Fruit fly (Drosophila melanogaster): ENCODE results near the gene RabX6.
A peak's percentile ranks its signal among the peaks of the same experiment; 100 is the strongest.

RabX6 gene

dm6 chr3L:690031-690686, at the start of gene RabX6, which contains the start of gene CG32483:
RabX6 (plus strand) TSS chr3L:690517.
CG32483 (minus strand) TSS chr3L:690081.
- peak in 1 of 2 experiments; percentile 3 for TF ChIP-seq CTCF (optimal IDR thresholded peaks at IDR 0.05)
- TF ChIP-seq CG8478 (optimal IDR thresholded peaks at IDR 0.05): no peak

- no peak for TF ChIP-seq CTCF (optimal IDR thresholded peaks at IDR 0.05)
- TF ChIP-seq CG8478 (optimal IDR thresholded peaks at IDR 0.05): no peak
Observed at dm6 chr3L:641436-641835, 48.9 kb upstream of the RabX6 start.

dm6 chr3L:642146-642864, 48.0 kb upstream of the RabX6 start:
- no peak for TF ChIP-seq CG8478 (optimal IDR thresholded peaks at IDR 0.05)
- no peak for TF ChIP-seq CTCF (optimal IDR thresholded peaks at IDR 0.05)

dm6 chr3L:642865-643738, 47.2 kb upstream of the RabX6 start:
- TF ChIP-seq CG8478 (optimal IDR thresholded peaks at IDR 0.05) (no peak), CTCF (optimal IDR thresholded peaks at IDR 0.05) (no peak)

dm6 chr3L:644111-644718, 46.1 kb upstream of the RabX6 start:
- TF ChIP-seq CG8478 (optimal IDR thresholded peaks at IDR 0.05): no peak
- no peak for TF ChIP-seq CTCF (optimal IDR thresholded peaks at IDR 0.05)

dm6 chr3L:645426-646036, 44.8 kb upstream of the RabX6 start:
- TF ChIP-seq CTCF (optimal IDR thresholded peaks at IDR 0.05) (no peak), CG8478 (optimal IDR thresholded peaks at IDR 0.05) (no peak)

dm6 chr3L:647529-647928, 42.8 kb upstream of the RabX6 start:
- TF ChIP-seq CTCF (optimal IDR thresholded peaks at IDR 0.05): no peak
- no peak for TF ChIP-seq CG8478 (optimal IDR thresholded peaks at IDR 0.05)

dm6 chr3L:648155-649024, 41.9 kb upstream of the RabX6 start, which contains the start of gene Gale:
Gale (plus strand) TSS chr3L:648555.
- TF ChIP-seq CG8478 (optimal IDR thresholded peaks at IDR 0.05) (no peak), CTCF (optimal IDR thresholded peaks at IDR 0.05) (peak; percentile 58 to 59)

- TF ChIP-seq CG8478 (optimal IDR thresholded peaks at IDR 0.05): no peak
- TF ChIP-seq CTCF (optimal IDR thresholded peaks at IDR 0.05): no peak
Observed at dm6 chr3L:649025-649769, 41.1 kb upstream of the RabX6 start.

- TF ChIP-seq CTCF (optimal IDR thresholded peaks at IDR 0.05) (no peak), CG8478 (optimal IDR thresholded peaks at IDR 0.05) (no peak)
Observed at dm6 chr3L:652637-653036, 37.7 kb upstream of the RabX6 start, which contains the start of gene CG3402. CG3402 (minus strand) TSS chr3L:652881.

dm6 chr3L:654019-654418, 36.3 kb upstream of the RabX6 start, which contains the start of the genes MED30 and Rev1:
MED30 (minus strand) TSS chr3L:654089.
Rev1 (plus strand) TSS chr3L:654363.
- TF ChIP-seq CTCF (optimal IDR thresholded peaks at IDR 0.05) (no peak), CG8478 (optimal IDR thresholded peaks at IDR 0.05) (no peak)

dm6 chr3L:658279-658678, 32.0 kb upstream of the RabX6 start:
- no peak for TF ChIP-seq CG8478 (optimal IDR thresholded peaks at IDR 0.05)
- TF ChIP-seq CTCF (optimal IDR thresholded peaks at IDR 0.05): no peak

All from S2 (cell line).